Worm (Caenorhabditis elegans) whole organism, L4 larva: Measurements from ENCODE around the gene msp-63.
A peak's percentile ranks its signal among the peaks of the same experiment; 100 is the strongest.

Experiments used
- F10B5.3 ChIP-seq: sonication (generic microtip); optimal IDR thresholded peaks from 2 replicates; lab custom pipeline; 2016; ENCODE audit warnings: mild to moderate bottlenecking, missing genetic modification characterization, missing compliant biosample characterization
- F26F4.8 ChIP-seq: fragments of 200-800 bp; sonication (Bioruptor generic); conservative IDR thresholded peaks from 2 replicates; pipeline ENCODE4 v1.3.6; 2022; ENCODE audit warnings: missing genetic modification characterization, missing compliant biosample characterization
- F37D6.2 ChIP-seq: sonication (generic microtip); optimal IDR thresholded peaks from 2 replicates; lab custom pipeline; 2016; ENCODE audit warnings: mild to moderate bottlenecking, missing genetic modification characterization, missing compliant biosample characterization
- T20F7.1 ChIP-seq: fragments of 200-800 bp; sonication (Bioruptor generic); optimal IDR thresholded peaks from 2 replicates; lab custom pipeline; 2018; ENCODE audit warnings: mild to moderate bottlenecking, missing genetic modification characterization, missing compliant biosample characterization
- T26A8.4 ChIP-seq: fragments of 200-800 bp; sonication (Bioruptor generic); IDR thresholded peaks from 2 replicates; pipeline ENCODE4 v1.3.6; 2022; ENCODE audit warnings: missing genetic modification characterization, missing compliant biosample characterization
- Y48G9A.11 ChIP-seq: fragments of 200-800 bp; sonication (Bioruptor generic); IDR thresholded peaks from 2 replicates; pipeline ENCODE4 v1.3.6; 2022; ENCODE audit warnings: missing genetic modification reagents, missing genetic modification characterization, missing compliant biosample characterization
- ZK337.2 ChIP-seq: fragments of 200-800 bp; sonication (Bioruptor generic); IDR thresholded peaks from 2 replicates; pipeline ENCODE4 v1.3.6; 2022; ENCODE audit warnings: missing genetic modification reagents, missing genetic modification characterization, missing compliant biosample characterization
- aly-2 ChIP-seq: sonication (generic microtip); optimal IDR thresholded peaks from 2 replicates; lab custom pipeline; 2018; ENCODE audit warnings: missing biosample characterization, missing genetic modification characterization
- arid-1 ChIP-seq: fragments of 200-800 bp; sonication (Bioruptor generic); conservative IDR thresholded peaks from 2 replicates; pipeline ENCODE4 v1.3.6; 2022; ENCODE audit warnings: missing genetic modification reagents, missing genetic modification characterization, missing compliant biosample characterization
- ceh-32 ChIP-seq: sonication (generic microtip); optimal IDR thresholded peaks from 2 replicates; lab custom pipeline; 2016; ENCODE audit warnings: mild to moderate bottlenecking, missing genetic modification characterization, missing compliant biosample characterization; ENCODE audit not compliant: poor library complexity
- ceh-44 ChIP-seq: fragments of 200-800 bp; sonication (Bioruptor generic); IDR thresholded peaks from 2 replicates; pipeline ENCODE4 v1.3.6; 2022; ENCODE audit warnings: missing genetic modification reagents, missing genetic modification characterization, missing compliant biosample characterization
- ceh-62 ChIP-seq: sonication (generic microtip); optimal IDR thresholded peaks from 2 replicates; lab custom pipeline; 2017; ENCODE audit warnings: missing biosample characterization, missing genetic modification characterization
- ceh-82 ChIP-seq: sonication (generic microtip); optimal IDR thresholded peaks from 2 replicates; lab custom pipeline; 2017; ENCODE audit warnings: missing biosample characterization, missing genetic modification characterization
- ces-1 ChIP-seq: fragments of 150-350 bp; sonication (generic microtip); optimal IDR thresholded peaks from 4 replicates; lab custom pipeline; 2014; ENCODE audit warnings: missing biosample characterization, missing genetic modification reagents, missing genetic modification characterization
- cey-2 ChIP-seq: sonication (generic microtip); optimal IDR thresholded peaks from 3 replicates; lab custom pipeline; 2017; ENCODE audit warnings: missing genetic modification characterization, mild to moderate bottlenecking, missing compliant biosample characterization, antibody characterized with exemption, borderline replicate concordance; ENCODE audit not compliant: insufficient read depth
- ctbp-1 ChIP-seq: fragments of 200-800 bp; sonication (Bioruptor generic); IDR thresholded peaks from 2 replicates; pipeline ENCODE4 v1.3.6; 2022; ENCODE audit warnings: missing genetic modification reagents, missing genetic modification characterization, missing compliant biosample characterization
- daf-12 ChIP-seq: fragments of 150-350 bp; optimal IDR thresholded peaks from 2 replicates; lab custom pipeline; 2014; ENCODE audit warnings: missing biosample characterization, missing genetic modification reagents, missing genetic modification characterization
- daf-8 ChIP-seq: fragments of 200-800 bp; sonication (Bioruptor generic); IDR thresholded peaks from 2 replicates; pipeline ENCODE4 v1.3.6; 2022; ENCODE audit warnings: missing genetic modification characterization, missing compliant biosample characterization
- egl-27 ChIP-seq: sonication (generic microtip); optimal IDR thresholded peaks from 3 replicates; lab custom pipeline; 2017; ENCODE audit warnings: missing biosample characterization, missing genetic modification reagents, missing genetic modification characterization
- egl-43 ChIP-seq: fragments of 200-800 bp; sonication (Bioruptor generic); IDR thresholded peaks from 2 replicates; pipeline ENCODE4 v1.3.6; 2022; ENCODE audit warnings: missing genetic modification reagents, missing genetic modification characterization, missing compliant biosample characterization
- fos-1 ChIP-seq: fragments of 150-350 bp; optimal IDR thresholded peaks from 2 replicates; lab custom pipeline; 2014; ENCODE audit warnings: missing biosample characterization, missing genetic modification characterization
- gei-8 ChIP-seq: fragments of 200-800 bp; sonication (Bioruptor generic); optimal IDR thresholded peaks from 2 replicates; lab custom pipeline; 2018; ENCODE audit warnings: mild to moderate bottlenecking, missing genetic modification characterization, missing compliant biosample characterization
- hif-1 ChIP-seq, 2 experiments: sonication (generic microtip); optimal IDR thresholded peaks; 2 replicates each; lab custom pipeline; 2016 to 2017; ENCODE audit warnings: missing compliant biosample characterization in 2 of 2, missing genetic modification characterization in 2 of 2, missing genetic modification reagents in 2 of 2, missing genotype in 2 of 2, mild to moderate bottlenecking in 1 of 2
- hmg-1.1 ChIP-seq: fragments of 200-800 bp; sonication (Bioruptor generic); IDR thresholded peaks from 2 replicates; pipeline ENCODE4 v1.3.6; 2022; ENCODE audit warnings: missing genetic modification reagents, missing genetic modification characterization, missing compliant biosample characterization
- jun-1 ChIP-seq: fragments of 150-350 bp; optimal IDR thresholded peaks from 2 replicates; lab custom pipeline; 2014; ENCODE audit warnings: missing biosample characterization, missing genetic modification reagents, missing genetic modification characterization
- lin-15B ChIP-seq: fragments of 150-350 bp; sonication (generic microtip); optimal IDR thresholded peaks from 3 replicates; lab custom pipeline; 2014; ENCODE audit warnings: missing biosample characterization, missing genetic modification characterization
- lin-38 ChIP-seq: fragments of 200-800 bp; sonication (Bioruptor generic); IDR thresholded peaks from 2 replicates; pipeline ENCODE4 v1.3.6; 2022; ENCODE audit warnings: missing genetic modification reagents, missing genetic modification characterization, missing compliant biosample characterization
- madf-5 ChIP-seq, 2 experiments: fragments of 200-800 bp; sonication (Bioruptor generic); IDR thresholded peaks; 2 replicates each; pipeline ENCODE4 v1.3.6; 2022; ENCODE audit warnings: missing compliant biosample characterization in 2 of 2, missing genetic modification characterization in 2 of 2
- mxl-2 ChIP-seq: fragments of 200-800 bp; sonication (Bioruptor generic); conservative IDR thresholded peaks from 2 replicates; pipeline ENCODE4 v1.3.6; 2022; ENCODE audit warnings: missing genetic modification reagents, missing genetic modification characterization, missing compliant biosample characterization
- mxl-3 ChIP-seq: fragments of 200-800 bp; sonication (Bioruptor generic); optimal IDR thresholded peaks from 2 replicates; lab custom pipeline; 2018; ENCODE audit warnings: mild to moderate bottlenecking, missing genetic modification characterization, missing compliant biosample characterization
- nhr-111 ChIP-seq: fragments of 200-800 bp; sonication (Bioruptor generic); optimal IDR thresholded peaks from 2 replicates; lab custom pipeline; 2018; ENCODE audit warnings: mild to moderate bottlenecking, missing genetic modification characterization, missing compliant biosample characterization
- nhr-25 ChIP-seq: sonication (generic microtip); optimal IDR thresholded peaks from 2 replicates; lab custom pipeline; 2017; ENCODE audit warnings: missing genetic modification characterization, mild to moderate bottlenecking, missing compliant biosample characterization, antibody characterized with exemption, moderate library complexity, borderline replicate concordance; ENCODE audit not compliant: insufficient read depth
- nhr-41 ChIP-seq: fragments of 200-800 bp; sonication (Bioruptor generic); IDR thresholded peaks from 2 replicates; pipeline ENCODE4 v1.3.6; 2022; ENCODE audit warnings: missing genetic modification reagents, missing genetic modification characterization, missing compliant biosample characterization
- nhr-42 ChIP-seq: fragments of 200-800 bp; sonication (Bioruptor generic); IDR thresholded peaks from 2 replicates; pipeline ENCODE4 v1.3.6; 2022; ENCODE audit warnings: missing genetic modification characterization, missing compliant biosample characterization
- nhr-48 ChIP-seq: sonication (generic microtip); optimal IDR thresholded peaks from 2 replicates; lab custom pipeline; 2016; ENCODE audit warnings: mild to moderate bottlenecking, missing genetic modification characterization, missing compliant biosample characterization
- nhr-6 ChIP-seq: fragments of 150-350 bp; optimal IDR thresholded peaks from 2 replicates; lab custom pipeline; 2014; ENCODE audit warnings: missing biosample characterization, missing genetic modification characterization
- pha-4 ChIP-seq, 2 experiments: fragments of 150-350 bp in 1 of 2; fragments of 200-800 bp in 1 of 2; sonication (Bioruptor generic) in 1 of 2; IDR thresholded peaks in 1 of 2; optimal IDR thresholded peaks in 1 of 2; 2 replicates each; pipeline versions ENCODE4 v1.3.6 to Lab custom; 2014 to 2022; ENCODE audit warnings: missing genetic modification characterization in 2 of 2, missing genetic modification reagents in 2 of 2, missing biosample characterization in 1 of 2, missing compliant biosample characterization in 1 of 2
- pqm-1 ChIP-seq: sonication (generic microtip); optimal IDR thresholded peaks from 2 replicates; lab custom pipeline; 2017; ENCODE audit warnings: missing biosample characterization, missing genetic modification characterization
- rbr-2 ChIP-seq: sonication (generic microtip); optimal IDR thresholded peaks from 2 replicates; lab custom pipeline; 2016; ENCODE audit warnings: missing genotype, missing genetic modification characterization, missing compliant biosample characterization
- sdz-12 ChIP-seq: fragments of 200-800 bp; sonication (Bioruptor generic); optimal IDR thresholded peaks from 2 replicates; lab custom pipeline; 2018; ENCODE audit warnings: mild to moderate bottlenecking, missing genetic modification characterization, missing compliant biosample characterization
- set-16 ChIP-seq: fragments of 200-800 bp; sonication (Bioruptor generic); IDR thresholded peaks from 2 replicates; pipeline ENCODE4 v1.3.6; 2022; ENCODE audit warnings: missing genetic modification reagents, missing genetic modification characterization, missing compliant biosample characterization
- skn-1 ChIP-seq: fragments of 150-350 bp; optimal IDR thresholded peaks from 2 replicates; lab custom pipeline; 2014; ENCODE audit warnings: missing biosample characterization, missing genetic modification characterization
- snpc-1.2 ChIP-seq: fragments of 200-800 bp; sonication (Bioruptor generic); IDR thresholded peaks from 2 replicates; pipeline ENCODE4 v1.3.6; 2022; ENCODE audit warnings: missing genetic modification reagents, missing genetic modification characterization, missing compliant biosample characterization
- spr-1 ChIP-seq: sonication (generic microtip); optimal IDR thresholded peaks from 2 replicates; lab custom pipeline; 2016; ENCODE audit warnings: mild to moderate bottlenecking, missing genetic modification characterization, missing compliant biosample characterization
- spr-3 ChIP-seq: fragments of 200-800 bp; sonication (Bioruptor generic); optimal IDR thresholded peaks from 2 replicates; lab custom pipeline; 2018; ENCODE audit warnings: mild to moderate bottlenecking, missing genetic modification characterization, missing compliant biosample characterization
- tag-97 ChIP-seq: fragments of 200-800 bp; sonication (Bioruptor generic); IDR thresholded peaks from 2 replicates; pipeline ENCODE4 v1.3.6; 2022; ENCODE audit warnings: missing genetic modification characterization, missing compliant biosample characterization
- unc-62 ChIP-seq, 3 experiments: fragments of 150-350 bp in 1 of 3; sonication (generic microtip); optimal IDR thresholded peaks in 2 of 3; peaks in 1 of 3; 1 replicate in 1 of 3; 2 replicates in 2 of 3; lab custom pipeline; 2014 to 2017; ENCODE audit warnings: missing biosample characterization in 3 of 3, missing genetic modification characterization in 3 of 3, missing genetic modification reagents in 3 of 3, missing genotype in 1 of 3
- zag-1 ChIP-seq: fragments of 150-350 bp; optimal IDR thresholded peaks from 2 replicates; lab custom pipeline; 2014; ENCODE audit warnings: missing biosample characterization, missing genetic modification characterization
- zfp-2 ChIP-seq: sonication (generic microtip); optimal IDR thresholded peaks from 2 replicates; lab custom pipeline; 2016; ENCODE audit warnings: mild to moderate bottlenecking, missing genetic modification characterization, missing compliant biosample characterization
- ztf-11 ChIP-seq: fragments of 150-350 bp; optimal IDR thresholded peaks from 2 replicates; lab custom pipeline; 2014; ENCODE audit warnings: missing biosample characterization, missing genetic modification characterization
- ztf-7 ChIP-seq: fragments of 150-350 bp; optimal IDR thresholded peaks from 2 replicates; lab custom pipeline; 2014; ENCODE audit warnings: missing biosample characterization, missing genetic modification characterization

Gene msp-63

ce11 chrII:5819655-5820054 lies 22.4 kb upstream of the msp-63 start (continued):
- TF ChIP-seq pqm-1 (tag; lab: Kevin White, UChicago) (no peak), hif-1 (tag; optimal IDR thresholded peaks at IDR 0.05; lab: Kevin White, UChicago) (peak in 1 of 2 experiments; percentile 54), tag-97 (GFP tag; lab: Robert Waterston, UW) (no peak), egl-43 (GFP tag; lab: Robert Waterston, UW) (no peak), mxl-2 (GFP tag; lab: Robert Waterston, UW) (no peak), mxl-3 (GFP tag; lab: Kevin White, UChicago) (no peak), F10B5.3 (no peak), zfp-2 (no peak), ceh-62 (tag; lab: Kevin White, UChicago) (no peak), arid-1 (GFP tag; lab: Robert Waterston, UW) (no peak), spr-3 (GFP tag; lab: Kevin White, UChicago) (no peak), rbr-2 (no peak), Y48G9A.11 (GFP tag; lab: Robert Waterston, UW) (peak; percentile 25; the same call in 1 of the 2 replicates), nhr-41 (GFP tag; lab: Robert Waterston, UW) (no peak), nhr-111 (GFP tag; lab: Kevin White, UChicago) (no peak), madf-5 (GFP tag; IDR thresholded peaks at IDR 0.05; lab: Robert Waterston, UW) (no peak), nhr-48 (no peak), daf-8 (GFP tag; lab: Robert Waterston, UW) (no peak), ceh-32 (tag; lab: Kevin White, UChicago) (no peak), fos-1 (no peak), F26F4.8 (GFP tag; lab: Robert Waterston, UW) (no peak), ZK337.2 (GFP tag; lab: Robert Waterston, UW) (0 out of 2 replicates have a peak, but pooled peaks have one; percentile 62), nhr-25 (tag; lab: Kevin White, UChicago) (no peak), T20F7.1 (GFP tag; lab: Kevin White, UChicago) (no peak), lin-15B (tag; lab: Kevin White, UChicago) (no peak), skn-1 (tag; lab: Kevin White, UChicago) (no peak), F37D6.2 (tag; lab: Kevin White, UChicago) (no peak), spr-1 (no peak), snpc-1.2 (GFP tag; lab: Robert Waterston, UW) (0 out of 2 replicates have a peak, but pooled peaks have one; percentile 9), set-16 (GFP tag; lab: Robert Waterston, UW) (no peak), ztf-11 (tag; lab: Kevin White, UChicago) (no peak), egl-27 (no peak), aly-2 (no peak), sdz-12 (GFP tag; lab: Kevin White, UChicago) (no peak), nhr-6 (no peak), lin-38 (GFP tag; lab: Robert Waterston, UW) (peak; percentile 90), zag-1 (tag; lab: Kevin White, UChicago) (no peak), ztf-7 (tag; lab: Kevin White, UChicago) (no peak), ceh-44 (GFP tag; lab: Robert Waterston, UW) (no peak), ceh-82 (tag; lab: Kevin White, UChicago) (no peak), pha-4 (GFP tag; IDR thresholded peaks at IDR 0.05; lab: Robert Waterston, UW) (no peak), pha-4 (tag; optimal IDR thresholded peaks at IDR 0.05; lab: Kevin White, UChicago) (no peak), daf-12 (tag; lab: Kevin White, UChicago) (no peak), hmg-1.1 (GFP tag; lab: Robert Waterston, UW) (no peak), ces-1 (GFP tag; lab: Kevin White, UChicago) (no peak), unc-62 (GFP tag; optimal IDR thresholded peaks at IDR 0.05 in 1 of 2; lab: Kevin White, UChicago) (no peak), unc-62 (tag; optimal IDR thresholded peaks at IDR 0.05; lab: Kevin White, UChicago) (no peak), jun-1 (tag; lab: Kevin White, UChicago) (no peak), nhr-42 (GFP tag; lab: Robert Waterston, UW) (no peak), cey-2 (tag; lab: Kevin White, UChicago) (no peak), T26A8.4 (no peak), gei-8 (GFP tag; lab: Kevin White, UChicago) (no peak), ctbp-1 (GFP tag; lab: Robert Waterston, UW) (no peak)
